Worm (Caenorhabditis elegans): Measurements from ENCODE around the gene dex-1.

Gene dex-1

DNA sequence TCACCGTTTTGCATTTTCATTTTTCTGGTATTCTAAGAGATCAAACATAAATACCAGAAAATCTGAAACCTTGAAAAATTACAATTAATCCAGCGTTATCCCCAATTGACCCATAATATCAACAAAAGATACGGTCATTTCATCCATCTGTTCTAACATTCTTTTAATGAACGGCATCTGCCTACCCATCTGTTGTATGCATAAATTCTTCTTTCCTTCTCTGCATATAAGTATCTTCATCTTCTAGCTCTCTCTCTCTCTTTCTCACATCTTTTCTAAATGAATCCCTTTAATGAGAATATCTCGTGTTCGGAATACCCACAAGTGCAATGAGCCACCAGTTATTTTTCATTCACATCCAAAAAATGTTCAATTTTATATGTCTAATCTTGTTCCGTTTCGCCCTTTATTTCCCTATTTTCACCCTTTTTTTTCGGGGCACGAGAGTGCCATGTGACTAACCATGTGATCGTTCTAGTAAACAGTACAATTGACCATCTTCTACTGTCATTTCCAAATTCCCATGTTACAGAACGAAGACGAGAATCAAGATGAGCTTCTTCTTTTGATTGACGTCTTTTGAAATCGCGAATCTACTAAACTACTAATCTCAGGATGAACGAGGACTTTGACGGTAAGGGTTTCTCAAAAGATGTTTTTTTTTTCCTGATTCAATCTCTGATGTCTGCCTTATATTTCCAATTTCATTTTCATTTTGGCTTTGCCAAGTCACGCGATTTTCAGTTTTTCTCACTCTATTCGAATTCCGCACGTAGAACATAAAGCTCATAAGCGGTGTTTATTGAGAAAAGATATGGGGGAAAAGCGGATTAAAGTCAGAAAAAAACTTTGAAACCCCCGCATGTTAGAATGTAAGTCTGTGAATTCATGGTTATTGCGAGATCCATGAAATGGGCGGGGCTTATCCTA lies 24.3 kb upstream of the dex-1 start, which contains the start of gene R02F2.1 (continued):
- TF ChIP-seq Y67H2A.10 (GFP tag; conservative IDR thresholded peaks at IDR 0.05) (no peak), cebp-2 (GFP tag; IDR thresholded peaks at IDR 0.05) (no peak), hmg-20 (GFP tag; IDR thresholded peaks at IDR 0.05) (no peak), let-607 (tag; optimal IDR thresholded peaks at IDR 0.05) (no peak), ceh-40 (GFP tag; IDR thresholded peaks at IDR 0.05) (no peak), repo-1 (tag; optimal IDR thresholded peaks at IDR 0.05) (no peak), ceh-27 (GFP tag; optimal IDR thresholded peaks at IDR 0.05) (no peak), attf-6 (GFP tag; IDR thresholded peaks at IDR 0.05) (no peak), T07F8.4 (tag; optimal IDR thresholded peaks at IDR 0.05) (no peak), bed-1 (GFP tag; IDR thresholded peaks at IDR 0.05) (no peak), F39B2.1 (GFP tag; IDR thresholded peaks at IDR 0.05) (no peak), gei-17 (GFP tag; optimal IDR thresholded peaks at IDR 0.05) (peak; percentile 30), ets-4 (GFP tag; optimal IDR thresholded peaks at IDR 0.05) (no peak), Y79H2A.3 (GFP tag; conservative IDR thresholded peaks at IDR 0.05) (no peak), snpc-4 (GFP tag; optimal IDR thresholded peaks at IDR 0.05) (no peak), snpc-4 (tag; optimal IDR thresholded peaks at IDR 0.05) (no peak), C06A6.2 (GFP tag; conservative IDR thresholded peaks at IDR 0.05) (no peak), dpff-1 (tag; optimal IDR thresholded peaks at IDR 0.05) (no peak), ceh-91 (GFP tag; IDR thresholded peaks at IDR 0.05) (no peak), hmg-1.2 (GFP tag; IDR thresholded peaks at IDR 0.05) (no peak; the same call in 1 of the 2 replicates), lin-35 (GFP tag; optimal IDR thresholded peaks at IDR 0.05) (no peak), Y95B8A.8 (GFP tag; IDR thresholded peaks at IDR 0.05) (no peak), madf-3 (GFP tag; IDR thresholded peaks at IDR 0.05) (0 out of 2 replicates have a peak, but pooled peaks have one; percentile 23), dpl-1 (GFP tag; optimal IDR thresholded peaks at IDR 0.05) (no peak), cebp-1 (GFP tag; IDR thresholded peaks at IDR 0.05) (0 out of 2 replicates have a peak, but pooled peaks have one; percentile 26), cebp-1 (tag; optimal IDR thresholded peaks at IDR 0.05) (peak; percentile 67), sea-2 (GFP tag; IDR thresholded peaks at IDR 0.05) (no peak), F10E7.11 (tag; optimal IDR thresholded peaks at IDR 0.05) (no peak), athp-1 (tag; optimal IDR thresholded peaks at IDR 0.05) (no peak), akir-1 (GFP tag; optimal IDR thresholded peaks at IDR 0.05) (no peak), F57C9.4 (tag; optimal IDR thresholded peaks at IDR 0.05) (no peak), madf-8 (GFP tag; conservative IDR thresholded peaks at IDR 0.05) (no peak), F23B12.7 (tag; optimal IDR thresholded peaks at IDR 0.05; ENCODE audit: insufficient read depth) (no peak), pha-4 (tag; optimal IDR thresholded peaks at IDR 0.05) (no peak), dox-1 (GFP tag; IDR thresholded peaks at IDR 0.05) (no peak), atf-7 (tag; optimal IDR thresholded peaks at IDR 0.05) (no peak), zfh-2 (GFP tag; conservative IDR thresholded peaks at IDR 0.05) (no peak), egrh-3 (GFP tag; IDR thresholded peaks at IDR 0.05) (no peak), nhr-27 (tag; optimal IDR thresholded peaks at IDR 0.05) (no peak), nhr-90 (tag; optimal IDR thresholded peaks at IDR 0.05) (no peak), F49E8.2 (tag; optimal IDR thresholded peaks at IDR 0.05; ENCODE audit: insufficient read depth) (no peak), mes-4 (tag; optimal IDR thresholded peaks at IDR 0.05) (no peak), ztf-26 (tag; optimal IDR thresholded peaks at IDR 0.05) (peak; percentile 39), ztf-25 (GFP tag; IDR thresholded peaks at IDR 0.05) (no peak), rpc-1 (optimal IDR thresholded peaks at IDR 0.05) (no peak), rpc-1 (tag; optimal IDR thresholded peaks at IDR 0.05) (no peak), nhr-80 (tag; optimal IDR thresholded peaks at IDR 0.05) (peak; percentile 18), fkh-3 (tag; optimal IDR thresholded peaks at IDR 0.05) (no peak)

All from whole organism, young adult.